Worm (Caenorhabditis elegans) whole organism, L3 larva: ENCODE data around the gene mrpl-35.

ENCODE experiments used
- R02D3.7 ChIP-seq: fragments of 150-350 bp; optimal IDR thresholded peaks from 2 replicates; lab custom pipeline; 2014; ENCODE audit warnings: missing biosample characterization, missing genetic modification characterization
- aly-2 ChIP-seq: fragments of 150-350 bp; optimal IDR thresholded peaks from 2 replicates; lab custom pipeline; 2014; ENCODE audit warnings: missing biosample characterization, missing genetic modification characterization
- egl-27 ChIP-seq: sonication (generic microtip); optimal IDR thresholded peaks from 4 replicates; lab custom pipeline; 2017; ENCODE audit warnings: missing biosample characterization, missing genetic modification reagents, missing genetic modification characterization
- nhr-12 ChIP-seq: fragments of 150-350 bp; optimal IDR thresholded peaks from 2 replicates; lab custom pipeline; 2014; ENCODE audit warnings: missing biosample characterization, missing genetic modification characterization
- nhr-237 ChIP-seq: fragments of 150-350 bp; optimal IDR thresholded peaks from 2 replicates; lab custom pipeline; 2014; ENCODE audit warnings: missing biosample characterization, missing genetic modification characterization
- nhr-76 ChIP-seq: fragments of 150-350 bp; sonication (generic microtip); optimal IDR thresholded peaks from 5 replicates; lab custom pipeline; 2014; ENCODE audit warnings: missing biosample characterization, missing genetic modification characterization
- pha-4 ChIP-seq: fragments of 150-350 bp; optimal IDR thresholded peaks from 2 replicates; lab custom pipeline; 2014; ENCODE audit warnings: missing biosample characterization, missing genetic modification reagents, missing genetic modification characterization
- snpc-4 ChIP-seq: fragments of 150-350 bp; optimal IDR thresholded peaks from 2 replicates; lab custom pipeline; 2014; ENCODE audit warnings: missing biosample characterization, missing genetic modification characterization
- unc-62 ChIP-seq: fragments of 150-350 bp; sonication (generic microtip); optimal IDR thresholded peaks from 4 replicates; lab custom pipeline; 2014; ENCODE audit warnings: missing biosample characterization, missing genetic modification reagents, missing genetic modification characterization

- no peak for TF ChIP-seq egl-27 (tag; lab: Kevin White, UChicago)
- TF ChIP-seq R02D3.7 (tag; lab: Kevin White, UChicago) = no peak
- no peak for TF ChIP-seq aly-2 (tag; lab: Kevin White, UChicago)
- no peak for TF ChIP-seq pha-4 (tag; lab: Kevin White, UChicago)
- TF ChIP-seq nhr-237 (tag; lab: Kevin White, UChicago) = no peak
- TF ChIP-seq unc-62 (GFP tag; lab: Kevin White, UChicago) = no peak
- TF ChIP-seq snpc-4 (tag; lab: Kevin White, UChicago) = no peak
- TF ChIP-seq nhr-12 (tag; lab: Kevin White, UChicago) = no peak
- no peak for TF ChIP-seq nhr-76 (tag; lab: Kevin White, UChicago)
These were observed 29.5 kb downstream of the mrpl-35 start for ce11 chrIII:3539499-3539898.
